Worm (Caenorhabditis elegans): ENCODE results near the gene F39F10.3.
"Not testable (repeated sequence)": the region's sequence is repeated elsewhere in the genome, so short reads cannot be mapped to it uniquely, and the experiment has no call there.

Gene F39F10.3

DNA sequence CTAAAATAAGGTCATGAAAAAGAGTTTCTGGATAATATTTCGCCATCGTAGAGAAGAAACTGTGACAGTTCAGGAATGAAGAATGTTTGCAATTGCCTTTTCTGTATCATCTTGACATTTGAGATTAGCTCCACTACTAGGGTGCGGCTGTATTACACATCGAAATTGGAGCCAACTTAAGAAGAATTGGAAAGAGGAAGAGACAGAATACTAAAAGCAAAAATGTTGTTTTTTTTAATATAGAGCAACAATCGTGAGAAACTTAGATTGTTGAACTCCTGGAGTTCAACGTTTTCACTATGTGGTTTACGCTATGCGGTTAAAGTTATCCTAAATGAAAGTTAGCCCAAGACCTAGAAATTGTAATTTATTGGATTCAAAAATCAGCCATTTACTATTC is 11.4 kb upstream of the F39F10.3 start, which contains the start of gene acs-9:
acs-9 (minus strand) TSS at position 101 of the 400 bp plus-strand sequence.
- no peak for TF ChIP-seq aly-2 (tag; optimal IDR thresholded peaks at IDR 0.05)
- no peak for TF ChIP-seq fkh-10 (GFP tag; optimal IDR thresholded peaks at IDR 0.05)
- no peak for TF ChIP-seq nhr-25 (tag; optimal IDR thresholded peaks at IDR 0.05)
- no peak for TF ChIP-seq tbx-2 (tag; optimal IDR thresholded peaks at IDR 0.05)
- TF ChIP-seq pha-4 (tag; optimal IDR thresholded peaks at IDR 0.05), result no peak
- no peak for TF ChIP-seq nhr-237 (tag; optimal IDR thresholded peaks at IDR 0.05)
- no peak for TF ChIP-seq lin-39 (tag; optimal IDR thresholded peaks at IDR 0.05)

DNA sequence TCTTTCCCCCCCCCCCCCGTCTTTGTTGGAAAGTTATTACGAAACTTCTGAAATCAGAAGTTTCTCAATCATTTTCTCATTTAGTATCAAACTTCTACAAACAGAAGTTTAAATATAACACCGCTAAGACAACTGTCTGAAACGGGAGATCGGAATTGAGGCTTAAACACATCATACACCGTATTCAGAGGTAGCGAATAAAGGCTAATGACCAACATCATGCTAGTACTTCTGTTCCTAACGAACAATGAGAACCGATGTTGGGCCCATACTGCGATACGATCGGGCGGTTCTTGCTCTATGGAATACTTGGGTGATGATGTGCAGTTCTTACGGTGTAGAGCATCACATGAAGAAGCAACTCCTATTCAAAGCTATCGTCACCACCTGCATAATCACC is 8.4 kb upstream of the F39F10.3 start, which contains the start of gene Y13C8A.1:
Y13C8A.1 (plus strand) TSS at position 301 of the 400 bp plus-strand sequence.
- not testable (repeated sequence) for TF ChIP-seq ceh-9, nhr-67, unc-39 (tag; optimal IDR thresholded peaks at IDR 0.05)

ce11 chrX:16884075-16884474 is 7.7 kb upstream of the F39F10.3 start:
- TF ChIP-seq ceh-9 (tag; optimal IDR thresholded peaks at IDR 0.05) (no peak), nhr-77 (tag; optimal IDR thresholded peaks at IDR 0.05) (no peak), nhr-11 (tag; optimal IDR thresholded peaks at IDR 0.05) (no peak), mml-1 (tag; optimal IDR thresholded peaks at IDR 0.05) (no peak), nhr-23 (tag; optimal IDR thresholded peaks at IDR 0.05) (no peak), aly-2 (tag; optimal IDR thresholded peaks at IDR 0.05) (no peak)

- TF ChIP-seq ztf-4 (tag; optimal IDR thresholded peaks at IDR 0.05) (no peak), nhr-23 (tag; optimal IDR thresholded peaks at IDR 0.05) (no peak), hmg-11 (tag; optimal IDR thresholded peaks at IDR 0.05) (no peak)
Observed at ce11 chrX:16893767-16894166, 2.0 kb downstream of the F39F10.3 start.

- no peak for TF ChIP-seq lin-39 (tag; optimal IDR thresholded peaks at IDR 0.05)
- TF ChIP-seq nhr-67 (tag; optimal IDR thresholded peaks at IDR 0.05), result no peak
- TF ChIP-seq snpc-4 (tag; optimal IDR thresholded peaks at IDR 0.05), result no peak
- TF ChIP-seq elt-2 (tag; optimal IDR thresholded peaks at IDR 0.05), result no peak
- no peak for TF ChIP-seq egl-5 (tag; optimal IDR thresholded peaks at IDR 0.05)
- TF ChIP-seq nhr-28 (tag; optimal IDR thresholded peaks at IDR 0.05), result no peak
- TF ChIP-seq nhr-12 (tag; optimal IDR thresholded peaks at IDR 0.05), result no peak
- no peak for TF ChIP-seq elt-1 (tag; optimal IDR thresholded peaks at IDR 0.05)
- no peak for TF ChIP-seq unc-39 (tag; optimal IDR thresholded peaks at IDR 0.05)
- no peak for TF ChIP-seq mdl-1 (tag; optimal IDR thresholded peaks at IDR 0.05)
- no peak for TF ChIP-seq ceh-82 (tag; optimal IDR thresholded peaks at IDR 0.05)
- no peak for TF ChIP-seq lsy-12 (tag; optimal IDR thresholded peaks at IDR 0.05)
- TF ChIP-seq fos-1 (tag; optimal IDR thresholded peaks at IDR 0.05), result no peak
Observed at ce11 chrX:16894577-16894976, 2.8 kb downstream of the F39F10.3 start, which contains the start of gene F39F10.2. TSS of gene F39F10.2 (plus strand) at chrX:16894877.

- TF ChIP-seq elt-2 (tag; optimal IDR thresholded peaks at IDR 0.05) (peak; percentile 9), elt-1 (tag; optimal IDR thresholded peaks at IDR 0.05) (peak; percentile 20), nhr-25 (tag; optimal IDR thresholded peaks at IDR 0.05) (peak; percentile 72), nfya-1 (tag; optimal IDR thresholded peaks at IDR 0.05; ENCODE audit: insufficient read depth) (peak; percentile 43), nhr-23 (tag; optimal IDR thresholded peaks at IDR 0.05) (peak; percentile 25)
Observed at ce11 chrX:16901906-16902383, 10.2 kb downstream of the F39F10.3 start.

ce11 chrX:16902657-16903056 is 10.9 kb downstream of the F39F10.3 start:
- TF ChIP-seq elt-1 (tag; optimal IDR thresholded peaks at IDR 0.05) (no peak), egl-5 (tag; optimal IDR thresholded peaks at IDR 0.05) (no peak), elt-3 (tag; optimal IDR thresholded peaks at IDR 0.05) (no peak), lin-39 (tag; optimal IDR thresholded peaks at IDR 0.05) (no peak), eor-1 (tag; optimal IDR thresholded peaks at IDR 0.05) (no peak), lin-15B (tag; optimal IDR thresholded peaks at IDR 0.05) (no peak), nhr-28 (tag; optimal IDR thresholded peaks at IDR 0.05) (no peak), mml-1 (tag; optimal IDR thresholded peaks at IDR 0.05) (no peak), ztf-11 (tag; optimal IDR thresholded peaks at IDR 0.05) (no peak)

Measured in whole organism, L3 larva.